Fruit fly (Drosophila melanogaster) whole organism, embryonic: ENCODE data around the gene zetaCOP.

Experiments used
- CG17612 ChIP-seq: fragments of 200-800 bp; sonication (Bioruptor generic); IDR thresholded peaks from 2 replicates; pipeline ENCODE4 v1.3.6; 2022; ENCODE audit warnings: missing biosample characterization, missing genetic modification characterization
- Scr ChIP-seq: fragments of 200-800 bp; sonication (Bioruptor generic); IDR thresholded peaks from 2 replicates; pipeline ENCODE4 v1.3.6; 2022; ENCODE audit warnings: missing biosample characterization, missing genetic modification characterization; ENCODE audit not compliant: partially characterized antibody
- trem ChIP-seq: fragments of 200-800 bp; optimal IDR thresholded peaks from 3 replicates; lab custom pipeline; 2019; ENCODE audit warnings: missing biosample characterization, mild to moderate bottlenecking, missing genetic modification characterization, moderate library complexity
- unpg ChIP-seq: fragments of 200-800 bp; sonication (Bioruptor generic); optimal IDR thresholded peaks from 3 replicates; lab custom pipeline; 2018; ENCODE audit warnings: missing biosample characterization, mild to moderate bottlenecking, missing genetic modification characterization, moderate library complexity

DNA sequence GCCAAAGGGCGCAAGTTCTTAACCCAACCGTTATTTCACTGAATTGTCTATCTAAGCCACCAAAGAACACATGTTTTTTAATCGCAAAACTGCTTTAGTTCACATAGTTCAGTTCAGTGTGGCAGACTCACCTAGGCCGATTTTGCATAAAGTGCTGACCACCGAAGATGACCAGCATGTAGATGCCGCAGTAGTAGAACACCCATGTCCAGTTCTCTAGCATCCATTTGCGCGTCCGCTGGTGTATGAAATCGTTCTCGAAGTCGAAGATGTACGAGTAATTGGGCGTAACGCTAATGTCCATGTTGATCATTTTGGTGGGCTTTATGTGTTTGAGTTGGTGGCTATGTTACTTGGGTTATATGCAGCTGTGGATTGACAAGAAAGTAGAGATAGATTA lies 14.3 kb downstream of the zetaCOP start:
- TF ChIP-seq unpg (GFP tag; lab: Kevin White, UChicago): no peak
- no peak for TF ChIP-seq CG17612 (GFP tag; lab: Robert Waterston, UW)
- no peak for TF ChIP-seq trem (tag; lab: Kevin White, UChicago)
- no peak for TF ChIP-seq Scr (GFP tag; lab: Robert Waterston, UW)
